Worm (Caenorhabditis elegans): Measurements from ENCODE around the gene Y59A8B.25.
"Not testable (repeated sequence)": the region's sequence is repeated elsewhere in the genome, so short reads cannot be mapped to it uniquely, and the experiment has no call there.

DNA sequence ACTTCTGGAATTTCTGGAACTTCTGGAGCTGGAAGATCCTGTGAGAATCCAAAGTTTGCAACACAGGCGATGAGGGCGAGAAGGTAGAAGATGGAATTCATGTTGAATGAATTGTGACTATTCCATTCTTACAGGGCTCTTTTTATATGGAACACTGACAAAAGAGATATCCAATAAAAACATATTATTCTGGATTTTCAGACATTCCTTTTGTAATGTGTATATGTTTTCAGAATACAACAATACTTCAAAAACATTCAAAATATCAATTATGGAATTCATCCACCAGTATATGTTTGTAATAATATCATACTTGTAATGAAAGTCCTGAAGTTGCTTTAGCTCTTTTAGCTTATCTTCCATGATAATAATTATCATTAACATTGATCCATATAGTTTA lies 44.5 kb downstream of the Y59A8B.25 start, which contains the start of gene Y59A8B.26:
- TF ChIP-seq elt-1 (tag; optimal IDR thresholded peaks at IDR 0.05; ENCODE audit: borderline replicate concordance, insufficient read depth); snpc-4 (tag; optimal IDR thresholded peaks at IDR 0.05); ztf-11 (tag; optimal IDR thresholded peaks at IDR 0.05); nhr-2 (tag; optimal IDR thresholded peaks at IDR 0.05); elt-3 (tag; optimal IDR thresholded peaks at IDR 0.05); ceh-83 (GFP tag; optimal IDR thresholded peaks at IDR 0.05); unc-62 (GFP tag; optimal IDR thresholded peaks at IDR 0.05): not testable (repeated sequence)

All from whole organism, mixed stage, embryonic.